Worm (Caenorhabditis elegans): ENCODE data around the gene Y48G9A.9.

Gene Y48G9A.9

DNA sequence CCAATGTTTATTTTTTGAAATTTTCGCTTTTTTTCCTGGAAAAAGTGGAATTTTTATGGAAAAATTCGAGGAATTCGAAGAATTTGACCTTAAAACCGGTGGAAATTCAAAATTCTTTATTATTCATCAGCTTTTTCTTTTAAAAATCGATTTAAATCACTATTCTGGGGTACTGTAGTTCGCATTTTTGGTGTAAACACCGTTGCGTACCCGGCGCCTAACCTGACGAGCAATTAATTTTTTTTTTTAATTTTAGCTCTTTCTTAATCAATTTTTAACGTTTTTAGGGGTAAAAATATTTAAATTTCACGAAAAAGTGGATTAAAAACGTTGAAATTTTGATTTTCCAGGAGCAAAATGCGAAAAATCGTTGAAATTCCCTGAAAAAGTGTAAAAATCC lies 41.4 kb downstream of the Y48G9A.9 start:
- no peak for TF ChIP-seq unc-62 (GFP tag; optimal IDR thresholded peaks at IDR 0.05)

DNA sequence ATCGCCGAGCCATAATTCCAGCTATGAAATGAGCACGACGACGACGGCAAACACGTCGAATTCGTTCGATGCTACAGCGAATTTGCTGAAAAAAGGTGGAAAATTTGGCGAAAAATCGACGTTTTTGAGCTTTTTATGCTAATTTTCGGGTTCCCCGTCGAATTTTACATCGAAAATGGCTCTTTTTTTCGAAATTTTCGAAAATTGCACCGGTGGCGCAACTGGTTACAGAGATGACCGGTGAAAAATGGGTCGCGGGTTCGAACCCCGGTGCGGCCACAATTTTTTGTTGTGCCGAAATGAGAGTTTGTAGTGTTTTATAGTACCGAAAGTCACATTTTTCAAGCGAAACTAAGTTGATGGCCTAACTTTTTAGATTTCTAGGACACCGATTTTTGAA lies 45.0 kb downstream of the Y48G9A.9 start:
- TF ChIP-seq unc-62 (GFP tag; optimal IDR thresholded peaks at IDR 0.05) = no peak

Measured in whole organism, dauer.